Worm (Caenorhabditis elegans): ENCODE results near the gene sri-66.

DNA sequence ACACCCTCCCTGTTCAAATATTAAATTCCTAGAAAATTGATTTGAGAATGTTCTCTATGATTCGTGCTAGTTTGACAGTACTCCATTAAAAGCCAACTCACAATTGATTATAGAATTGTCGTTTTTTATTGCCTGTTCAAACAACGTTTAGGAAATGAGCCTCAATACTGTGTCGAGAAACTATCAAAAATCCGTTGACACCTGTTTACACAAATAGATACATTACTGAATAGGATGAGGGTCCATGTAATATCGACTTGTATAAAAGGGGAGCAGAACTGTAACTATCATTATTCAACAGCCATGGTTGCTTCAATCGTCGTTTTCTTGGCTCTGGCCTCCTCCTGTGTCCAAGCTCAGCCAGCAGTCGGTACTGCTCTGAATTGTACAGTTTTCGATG, 40.7 kb downstream of the sri-66 start, which contains the start of gene ZK218.5:
- TF ChIP-seq egl-27 (tag; optimal IDR thresholded peaks at IDR 0.05) (no peak), nhr-237 (tag; optimal IDR thresholded peaks at IDR 0.05) (no peak), zag-1 (tag; optimal IDR thresholded peaks at IDR 0.05) (no peak), mdl-1 (tag; optimal IDR thresholded peaks at IDR 0.05) (no peak), ama-1 (optimal IDR thresholded peaks at IDR 0.05) (no peak), nhr-11 (tag; optimal IDR thresholded peaks at IDR 0.05) (no peak), snpc-4 (tag; optimal IDR thresholded peaks at IDR 0.05) (no peak), unc-39 (tag; optimal IDR thresholded peaks at IDR 0.05) (no peak), nhr-12 (tag; optimal IDR thresholded peaks at IDR 0.05) (no peak), dmd-4 (tag; optimal IDR thresholded peaks at IDR 0.05) (no peak), ZK546.5 (tag; optimal IDR thresholded peaks at IDR 0.05) (no peak), lin-13 (GFP tag; optimal IDR thresholded peaks at IDR 0.05) (no peak)
